Fruit fly (Drosophila melanogaster) whole organism, embryonic: ENCODE data around the gene dsf.

Source experiments
- ATbp ChIP-seq: fragments of 200-800 bp; sonication (Bioruptor generic); optimal IDR thresholded peaks from 2 replicates; lab custom pipeline; 2017; ENCODE audit warnings: missing biosample characterization, mild to moderate bottlenecking, missing genetic modification characterization, missing genetic modification reagents
- BEAF-32 ChIP-seq: fragments of 200-800 bp; sonication (Bioruptor generic); optimal IDR thresholded peaks from 3 replicates; lab custom pipeline; 2017; ENCODE audit warnings: missing biosample characterization, missing genetic modification characterization, mild to moderate bottlenecking, moderate library complexity, missing genetic modification reagents
- CG11093 ChIP-seq: fragments of 200-800 bp; sonication (Bioruptor generic); IDR thresholded peaks from 3 replicates; pipeline ENCODE4 v1.3.6; 2022; ENCODE audit warnings: missing biosample characterization, missing genetic modification characterization
- CG11560 ChIP-seq: fragments of 200-800 bp; sonication (Bioruptor generic); IDR thresholded peaks from 3 replicates; pipeline ENCODE4 v1.3.6; 2022; ENCODE audit warnings: missing biosample characterization, missing genetic modification characterization
- CG11695 ChIP-seq: fragments of 200-800 bp; sonication (Bioruptor generic); IDR thresholded peaks from 3 replicates; pipeline ENCODE4 v1.3.6; 2022; ENCODE audit warnings: missing biosample characterization, missing genetic modification characterization
- CG12104 ChIP-seq: fragments of 200-800 bp; sonication (Bioruptor generic); optimal IDR thresholded peaks from 3 replicates; lab custom pipeline; 2016; ENCODE audit warnings: missing biosample characterization, missing genetic modification characterization
- CG14050 ChIP-seq: fragments of 200-800 bp; sonication (Bioruptor generic); IDR thresholded peaks from 3 replicates; pipeline ENCODE4 v1.3.6; 2022; ENCODE audit warnings: missing biosample characterization, missing genetic modification characterization
- CG16779 ChIP-seq: fragments of 200-800 bp; sonication (Bioruptor generic); IDR thresholded peaks from 2 replicates; pipeline ENCODE4 v1.3.6; 2022; ENCODE audit warnings: missing biosample characterization, missing genetic modification characterization
- CG16863 ChIP-seq: fragments of 200-800 bp; sonication (Bioruptor generic); optimal IDR thresholded peaks from 3 replicates; lab custom pipeline; 2016; ENCODE audit warnings: missing biosample characterization, missing genetic modification characterization
- CG17385 ChIP-seq: fragments of 200-800 bp; sonication (Bioruptor generic); optimal IDR thresholded peaks from 3 replicates; lab custom pipeline; 2018; ENCODE audit warnings: missing biosample characterization, mild to moderate bottlenecking, missing genetic modification characterization
- CG18599 ChIP-seq: fragments of 200-800 bp; sonication (Bioruptor generic); optimal IDR thresholded peaks from 3 replicates; lab custom pipeline; 2017; ENCODE audit warnings: missing biosample characterization, missing genetic modification characterization, mild to moderate bottlenecking, moderate library complexity, missing genetic modification reagents
- CG2678 ChIP-seq: fragments of 200-800 bp; sonication (Bioruptor generic); optimal IDR thresholded peaks from 3 replicates; lab custom pipeline; 2019; ENCODE audit warnings: missing biosample characterization, mild to moderate bottlenecking, missing genetic modification characterization, moderate library complexity
- CG2712 ChIP-seq: fragments of 200-800 bp; optimal IDR thresholded peaks from 3 replicates; lab custom pipeline; 2019; ENCODE audit warnings: missing biosample characterization, mild to moderate bottlenecking, missing genetic modification characterization, moderate library complexity
- CG31388 ChIP-seq: fragments of 200-800 bp; sonication (Bioruptor generic); optimal IDR thresholded peaks from 2 replicates; lab custom pipeline; 2016; ENCODE audit warnings: missing biosample characterization, missing genetic modification characterization
- CG33213 ChIP-seq: fragments of 200-800 bp; sonication (Bioruptor generic); optimal IDR thresholded peaks from 3 replicates; lab custom pipeline; 2016; ENCODE audit warnings: missing biosample characterization, missing genetic modification characterization
- CG4360 ChIP-seq: fragments of 200-800 bp; sonication (Bioruptor generic); IDR thresholded peaks from 2 replicates; pipeline ENCODE4 v1.3.6; 2022; ENCODE audit warnings: missing biosample characterization, missing genetic modification characterization
- CG6175 ChIP-seq: fragments of 200-800 bp; sonication (Bioruptor generic); IDR thresholded peaks from 3 replicates; pipeline ENCODE4 v1.3.6; 2022; ENCODE audit warnings: missing biosample characterization, missing genetic modification characterization
- CG7745 ChIP-seq: fragments of 200-800 bp; sonication (Bioruptor generic); optimal IDR thresholded peaks from 2 replicates; lab custom pipeline; 2018; ENCODE audit warnings: missing biosample characterization, mild to moderate bottlenecking, missing genetic modification characterization, moderate library complexity
- CG9609 ChIP-seq: fragments of 200-800 bp; sonication (Bioruptor generic); optimal IDR thresholded peaks from 3 replicates; lab custom pipeline; 2016; ENCODE audit warnings: missing biosample characterization, missing genetic modification characterization
- Dfd ChIP-seq, 2 experiments: fragments of >200 bp; optimal IDR thresholded peaks; 2 replicates each; lab custom pipeline; 2017; ENCODE audit warnings: missing biosample characterization in 2 of 2, missing genetic modification characterization in 2 of 2
- Dip2 ChIP-seq: fragments of 200-800 bp; sonication (Bioruptor generic); IDR thresholded peaks from 2 replicates; pipeline ENCODE4 v1.3.6; 2022; ENCODE audit warnings: missing biosample characterization, missing genetic modification characterization
- Ets97D ChIP-seq: fragments of 200-800 bp; sonication (Bioruptor generic); optimal IDR thresholded peaks from 3 replicates; lab custom pipeline; 2016; ENCODE audit warnings: missing biosample characterization, missing genetic modification characterization
- Gsc ChIP-seq: fragments of 200-800 bp; sonication (Bioruptor generic); IDR thresholded peaks from 2 replicates; pipeline ENCODE4 v1.3.6; 2022; ENCODE audit warnings: missing biosample characterization, missing genetic modification characterization
- H2.0 ChIP-seq: fragments of 200-800 bp; sonication (Bioruptor generic); IDR thresholded peaks from 2 replicates; pipeline ENCODE4 v1.3.6; 2022; ENCODE audit warnings: missing biosample characterization, missing genetic modification characterization
- Hmx ChIP-seq: fragments of 200-800 bp; sonication (Bioruptor generic); optimal IDR thresholded peaks from 2 replicates; lab custom pipeline; 2016; ENCODE audit warnings: missing biosample characterization, missing genetic modification characterization
- Hsf ChIP-seq: fragments of 200-800 bp; sonication (Bioruptor generic); optimal IDR thresholded peaks from 3 replicates; lab custom pipeline; 2016; ENCODE audit warnings: missing biosample characterization, missing genetic modification characterization
- Mad ChIP-seq: fragments of 200-800 bp; sonication (Bioruptor generic); optimal IDR thresholded peaks from 2 replicates; lab custom pipeline; 2016; ENCODE audit warnings: missing biosample characterization, missing genetic modification characterization
- Optix ChIP-seq: fragments of 200-800 bp; sonication (Bioruptor generic); IDR thresholded peaks from 3 replicates; pipeline ENCODE4 v1.3.6; 2022; ENCODE audit warnings: missing biosample characterization, missing genetic modification characterization
- Six4 ChIP-seq: fragments of 200-800 bp; sonication (Bioruptor generic); optimal IDR thresholded peaks from 2 replicates; lab custom pipeline; 2016; ENCODE audit warnings: missing biosample characterization, missing genetic modification characterization
- Spps ChIP-seq: fragments of 200-800 bp; sonication (Bioruptor generic); optimal IDR thresholded peaks from 2 replicates; lab custom pipeline; 2018; ENCODE audit warnings: missing biosample characterization, mild to moderate bottlenecking, missing genetic modification characterization
- Xbp1 ChIP-seq: fragments of 200-800 bp; sonication (Bioruptor generic); optimal IDR thresholded peaks from 3 replicates; lab custom pipeline; 2016; ENCODE audit warnings: missing biosample characterization, mild to moderate bottlenecking, missing genetic modification characterization
- amos ChIP-seq: fragments of 200-800 bp; sonication (Bioruptor generic); IDR thresholded peaks from 2 replicates; pipeline ENCODE4 v1.3.6; 2022; ENCODE audit warnings: missing biosample characterization, missing genetic modification characterization; ENCODE audit not compliant: partially characterized antibody
- az2 ChIP-seq: fragments of 200-800 bp; sonication (Bioruptor generic); optimal IDR thresholded peaks from 3 replicates; lab custom pipeline; 2016; ENCODE audit warnings: missing biosample characterization, missing genetic modification characterization
- bab2 ChIP-seq: fragments of 200-800 bp; sonication (Bioruptor generic); optimal IDR thresholded peaks from 2 replicates; lab custom pipeline; 2016; ENCODE audit warnings: missing biosample characterization, missing genetic modification characterization
- bigmax ChIP-seq: fragments of 200-800 bp; sonication (Bioruptor generic); optimal IDR thresholded peaks from 2 replicates; lab custom pipeline; 2018; ENCODE audit warnings: missing biosample characterization, mild to moderate bottlenecking, missing genetic modification characterization
- dati ChIP-seq: fragments of 200-800 bp; sonication (Bioruptor generic); IDR thresholded peaks from 2 replicates; pipeline ENCODE4 v1.3.6; 2022; ENCODE audit warnings: missing biosample characterization, missing genetic modification characterization
- dmrt99B ChIP-seq: fragments of 200-800 bp; sonication (Bioruptor generic); optimal IDR thresholded peaks from 2 replicates; lab custom pipeline; 2018; ENCODE audit warnings: missing biosample characterization, mild to moderate bottlenecking, missing genetic modification characterization, moderate library complexity
- fru ChIP-seq: fragments of >200 bp; optimal IDR thresholded peaks from 2 replicates; lab custom pipeline; 2017
- gcm2 ChIP-seq: fragments of 200-800 bp; sonication (Bioruptor generic); optimal IDR thresholded peaks from 2 replicates; lab custom pipeline; 2016; ENCODE audit warnings: missing biosample characterization, missing genetic modification characterization
- her ChIP-seq: fragments of 200-800 bp; sonication (Bioruptor generic); optimal IDR thresholded peaks from 2 replicates; lab custom pipeline; 2016; ENCODE audit warnings: missing biosample characterization, missing genetic modification characterization
- hth ChIP-seq: fragments of >200 bp; optimal IDR thresholded peaks from 2 replicates; lab custom pipeline; 2017; ENCODE audit warnings: inconsistent platforms
- kah ChIP-seq: fragments of 200-800 bp; sonication (Bioruptor generic); optimal IDR thresholded peaks from 2 replicates; lab custom pipeline; 2018; ENCODE audit warnings: missing biosample characterization, mild to moderate bottlenecking, missing genetic modification characterization
- lola ChIP-seq, 3 experiments: fragments of >200 bp in 2 of 3; fragments of 200-800 bp in 1 of 3; sonication (Bioruptor generic) in 1 of 3; optimal IDR thresholded peaks; 2 replicates each; lab custom pipeline; 2017 to 2019; ENCODE audit warnings: missing biosample characterization in 3 of 3, missing genetic modification characterization in 3 of 3, mild to moderate bottlenecking in 1 of 3, moderate library complexity in 1 of 3
- maf-S ChIP-seq: fragments of 200-800 bp; sonication (Bioruptor generic); optimal IDR thresholded peaks from 2 replicates; lab custom pipeline; 2016; ENCODE audit warnings: missing biosample characterization, missing genetic modification characterization
- nerfin-1 ChIP-seq: fragments of 200-800 bp; sonication (Bioruptor generic); optimal IDR thresholded peaks from 3 replicates; lab custom pipeline; 2019; ENCODE audit warnings: missing biosample characterization, mild to moderate bottlenecking, missing genetic modification characterization, moderate library complexity
- nerfin-2 ChIP-seq: fragments of 200-800 bp; sonication (Bioruptor generic); IDR thresholded peaks from 2 replicates; pipeline ENCODE4 v1.3.6; 2022; ENCODE audit warnings: missing biosample characterization, missing genetic modification characterization; ENCODE audit not compliant: partially characterized antibody
- phol ChIP-seq: fragments of 200-800 bp; sonication (Bioruptor generic); optimal IDR thresholded peaks from 3 replicates; lab custom pipeline; 2018; ENCODE audit warnings: missing biosample characterization, mild to moderate bottlenecking, missing genetic modification characterization, moderate library complexity
- so ChIP-seq: fragments of 200-800 bp; sonication (Bioruptor generic); IDR thresholded peaks from 3 replicates; pipeline ENCODE4 v1.3.6; 2022; ENCODE audit warnings: missing biosample characterization, missing genetic modification characterization
- sob ChIP-seq: fragments of 200-800 bp; sonication (Bioruptor generic); IDR thresholded peaks from 2 replicates; pipeline ENCODE4 v1.3.6; 2022; ENCODE audit warnings: missing biosample characterization, missing genetic modification characterization
- tio ChIP-seq: fragments of 200-800 bp; sonication (Bioruptor generic); optimal IDR thresholded peaks from 2 replicates; lab custom pipeline; 2017; ENCODE audit warnings: missing biosample characterization, missing genetic modification characterization, inconsistent platforms
- toy ChIP-seq: fragments of 200-800 bp; sonication (Bioruptor generic); IDR thresholded peaks from 2 replicates; pipeline ENCODE4 v1.3.6; 2022; ENCODE audit warnings: missing biosample characterization, missing genetic modification characterization
- vfl ChIP-seq: fragments of 200-800 bp; sonication (Bioruptor generic); optimal IDR thresholded peaks from 2 replicates; lab custom pipeline; 2016; ENCODE audit warnings: missing biosample characterization, missing genetic modification characterization

The dsf gene

dm6 chr2L:5972005-5972404 is 46.3 kb downstream of the dsf start (continued):
- TF ChIP-seq CG4360 (no peak), CG11560 (tag; lab: Robert Waterston, UW) (0 out of 3 replicates have a peak, but pooled peaks have one; percentile 31), amos (GFP tag; lab: Robert Waterston, UW) (no peak), Gsc (GFP tag; lab: Robert Waterston, UW) (no peak), Hmx (GFP tag; lab: Kevin White, UChicago) (no peak), CG2712 (tag; lab: Kevin White, UChicago) (peak; percentile 15), CG9609 (GFP tag; lab: Kevin White, UChicago) (peak; percentile 20), CG11093 (GFP tag; lab: Robert Waterston, UW) (0 out of 3 replicates have a peak, but pooled peaks have one; percentile 31), sob (peak; percentile 67), CG2678 (peak; percentile 34), so (GFP tag; lab: Robert Waterston, UW) (peak; percentile 73; the same call in 2 of the 3 replicates), tio (GFP tag; lab: Kevin White, UChicago) (no peak), dmrt99B (tag; lab: Kevin White, UChicago) (peak; percentile 54), CG16863 (GFP tag; lab: Kevin White, UChicago) (peak; percentile 16), CG12104 (GFP tag; lab: Kevin White, UChicago) (no peak), her (GFP tag; lab: Kevin White, UChicago) (no peak), CG17385 (GFP tag; lab: Kevin White, UChicago) (no peak), CG14050 (GFP tag; lab: Robert Waterston, UW) (no peak), CG31388 (GFP tag; lab: Kevin White, UChicago) (no peak), CG33213 (GFP tag; lab: Kevin White, UChicago) (no peak), Spps (tag; lab: Kevin White, UChicago) (no peak), toy (GFP tag; lab: Robert Waterston, UW) (no peak), kah (GFP tag; lab: Kevin White, UChicago) (no peak), CG16779 (GFP tag; lab: Robert Waterston, UW) (no peak), ATbp (GFP tag; lab: Kevin White, UChicago) (peak; percentile 27), gcm2 (GFP tag; lab: Kevin White, UChicago) (no peak), bab2 (GFP tag; lab: Kevin White, UChicago) (peak; percentile 14), az2 (GFP tag; lab: Kevin White, UChicago) (peak; percentile 16), Dip2 (GFP tag; lab: Robert Waterston, UW) (no peak), vfl (GFP tag; lab: Kevin White, UChicago) (no peak), phol (tag; lab: Kevin White, UChicago) (peak; percentile 16), nerfin-2 (GFP tag; lab: Robert Waterston, UW) (no peak), H2.0 (GFP tag; lab: Robert Waterston, UW) (peak; percentile 12; the same call in 1 of the 2 replicates), lola (GFP tag; optimal IDR thresholded peaks at IDR 0.05; lab: Kevin White, UChicago) (peak in 1 of 3 experiments; percentile 6), Dfd (GFP tag; optimal IDR thresholded peaks at IDR 0.05; lab: Kevin White, UChicago) (no peak), Ets97D (GFP tag; lab: Kevin White, UChicago) (no peak), fru (lab: Kevin White, UChicago) (no peak), nerfin-1 (tag; lab: Kevin White, UChicago) (no peak), dati (GFP tag; lab: Robert Waterston, UW) (no peak), hth (lab: Kevin White, UChicago) (no peak), Six4 (GFP tag; lab: Kevin White, UChicago) (no peak), Mad (GFP tag; lab: Kevin White, UChicago) (peak; percentile 9), Xbp1 (GFP tag; lab: Kevin White, UChicago) (peak; percentile 53), CG6175 (GFP tag; lab: Robert Waterston, UW) (no peak), BEAF-32 (GFP tag; lab: Kevin White, UChicago) (no peak), CG18599 (GFP tag; lab: Kevin White, UChicago) (peak; percentile 49), Hsf (GFP tag; lab: Kevin White, UChicago) (peak; percentile 12), maf-S (no peak), Optix (GFP tag; lab: Robert Waterston, UW) (no peak), CG11695 (GFP tag; lab: Robert Waterston, UW) (peak; percentile 40; the same call in 2 of the 3 replicates), CG7745 (tag; lab: Kevin White, UChicago) (no peak), bigmax (GFP tag; lab: Kevin White, UChicago) (no peak)
